Worm (Caenorhabditis elegans) whole organism, early embryonic: ENCODE results near the gene ZK970.8.
A peak's percentile ranks its signal among the peaks of the same experiment; 100 is the strongest.
"Not testable (repeated sequence)": the region's sequence is repeated elsewhere in the genome, so short reads cannot be mapped to it uniquely, and the experiment has no call there.

Source experiments
- F13C5.2 ChIP-seq: sonication (generic microtip); optimal IDR thresholded peaks from 2 replicates; lab custom pipeline; 2017; ENCODE audit warnings: mild to moderate bottlenecking, missing genetic modification characterization, inconsistent platforms, missing compliant biosample characterization
- aly-1 ChIP-seq: sonication (generic microtip); optimal IDR thresholded peaks from 2 replicates; lab custom pipeline; 2016; ENCODE audit warnings: missing genetic modification characterization, missing compliant biosample characterization
- ama-1 ChIP-seq: fragments of 150-350 bp; optimal IDR thresholded peaks from 2 replicates; lab custom pipeline; 2014
- ceh-13 ChIP-seq: fragments of 200-800 bp; sonication (Bioruptor generic); optimal IDR thresholded peaks from 2 replicates; lab custom pipeline; 2018; ENCODE audit warnings: mild to moderate bottlenecking, missing genetic modification characterization, missing compliant biosample characterization
- ets-7 ChIP-seq: sonication (generic microtip); optimal IDR thresholded peaks from 2 replicates; lab custom pipeline; 2016; ENCODE audit warnings: missing genotype, missing genetic modification characterization, missing compliant biosample characterization
- hmg-4 ChIP-seq: fragments of 200-800 bp; sonication (Bioruptor generic); optimal IDR thresholded peaks from 2 replicates; lab custom pipeline; 2018; ENCODE audit warnings: mild to moderate bottlenecking, missing genetic modification characterization, missing compliant biosample characterization
- pes-1 ChIP-seq: fragments of 200-800 bp; sonication (Bioruptor generic); IDR thresholded peaks from 2 replicates; pipeline ENCODE4 v1.3.6; 2022; ENCODE audit warnings: missing genetic modification reagents, missing genetic modification characterization, missing compliant biosample characterization
- scrt-1 ChIP-seq: fragments of 200-800 bp; sonication (Bioruptor generic); IDR thresholded peaks from 2 replicates; pipeline ENCODE4 v1.3.6; 2022; ENCODE audit warnings: missing genetic modification characterization, missing compliant biosample characterization
- tbx-11 ChIP-seq: fragments of 200-800 bp; sonication (Bioruptor generic); IDR thresholded peaks from 2 replicates; pipeline ENCODE4 v1.3.6; 2022; ENCODE audit warnings: missing genetic modification characterization, missing compliant biosample characterization
- tbx-37 ChIP-seq: fragments of 200-800 bp; sonication (Bioruptor generic); conservative IDR thresholded peaks from 2 replicates; pipeline ENCODE4 v1.3.6; 2022; ENCODE audit warnings: missing genetic modification reagents, missing genetic modification characterization, missing compliant biosample characterization

ce11 chrII:10302141-10302574 lies 7.3 kb upstream of the ZK970.8 start:
- TF ChIP-seq ama-1 (lab: Kevin White, UChicago); ceh-13 (GFP tag; lab: Kevin White, UChicago); pes-1 (GFP tag; lab: Robert Waterston, UW); scrt-1; F13C5.2 (tag; lab: Kevin White, UChicago); tbx-37 (GFP tag; lab: Robert Waterston, UW); ets-7 (tag; lab: Kevin White, UChicago); hmg-4; aly-1 (tag; lab: Kevin White, UChicago): not testable (repeated sequence)
- TF ChIP-seq tbx-11 = 0 out of 2 replicates have a peak, but pooled peaks have one; percentile 37
